Worm (Caenorhabditis elegans): Measurements from ENCODE around the gene F58B4.6.

The F58B4.6 gene

ce11 chrV:10954832-10955231 lies 30.0 kb downstream of the F58B4.6 start, which contains the start of gene F17C11.6:
Gene F17C11.6 (plus strand): TSS chrV:10955121.
- TF ChIP-seq nhr-237 (tag; optimal IDR thresholded peaks at IDR 0.05) (no peak), sptf-1 (tag; optimal IDR thresholded peaks at IDR 0.05) (no peak), mls-2 (tag; optimal IDR thresholded peaks at IDR 0.05) (no peak), snpc-4 (tag; optimal IDR thresholded peaks at IDR 0.05) (no peak), ceh-39 (tag; optimal IDR thresholded peaks at IDR 0.05) (no peak), unc-120 (tag; optimal IDR thresholded peaks at IDR 0.05; ENCODE audit: poor library complexity, severe bottlenecking) (no peak), cnd-1 (tag; optimal IDR thresholded peaks at IDR 0.05) (no peak), nhr-2 (tag; optimal IDR thresholded peaks at IDR 0.05) (no peak), pha-4 (tag; optimal IDR thresholded peaks at IDR 0.05) (no peak), blmp-1 (tag; optimal IDR thresholded peaks at IDR 0.05) (no peak), flh-1 (GFP tag; optimal IDR thresholded peaks at IDR 0.05) (no peak), ztf-11 (tag; optimal IDR thresholded peaks at IDR 0.05) (no peak), mep-1 (tag; optimal IDR thresholded peaks at IDR 0.05) (no peak), ceh-83 (GFP tag; optimal IDR thresholded peaks at IDR 0.05) (no peak), ham-2 (GFP tag; optimal IDR thresholded peaks at IDR 0.05) (no peak), mab-5 (tag; optimal IDR thresholded peaks at IDR 0.05) (no peak), drap-1 (GFP tag; optimal IDR thresholded peaks at IDR 0.05) (no peak), nhr-12 (tag; optimal IDR thresholded peaks at IDR 0.05) (no peak), unc-39 (tag; optimal IDR thresholded peaks at IDR 0.05) (no peak), zip-8 (tag; optimal IDR thresholded peaks at IDR 0.05) (no peak)

- TF ChIP-seq nhr-237 (tag; optimal IDR thresholded peaks at IDR 0.05), result no peak
- no peak for TF ChIP-seq elt-3 (tag; optimal IDR thresholded peaks at IDR 0.05)
- no peak for TF ChIP-seq nhr-28 (tag; optimal IDR thresholded peaks at IDR 0.05)
- TF ChIP-seq mls-2 (tag; optimal IDR thresholded peaks at IDR 0.05), result no peak
- no peak for TF ChIP-seq elt-1 (tag; optimal IDR thresholded peaks at IDR 0.05; ENCODE audit: borderline replicate concordance, insufficient read depth)
- no peak for TF ChIP-seq nhr-2 (tag; optimal IDR thresholded peaks at IDR 0.05)
- TF ChIP-seq unc-120 (tag; optimal IDR thresholded peaks at IDR 0.05; ENCODE audit: poor library complexity, severe bottlenecking), result no peak
- no peak for TF ChIP-seq drap-1 (GFP tag; optimal IDR thresholded peaks at IDR 0.05)
- TF ChIP-seq cnd-1 (tag; optimal IDR thresholded peaks at IDR 0.05), result no peak
- TF ChIP-seq snpc-4 (tag; optimal IDR thresholded peaks at IDR 0.05), result no peak
- no peak for TF ChIP-seq ham-2 (GFP tag; optimal IDR thresholded peaks at IDR 0.05)
- TF ChIP-seq ceh-43 (GFP tag; optimal IDR thresholded peaks at IDR 0.05), result no peak
- TF ChIP-seq lin-32 (GFP tag; optimal IDR thresholded peaks at IDR 0.05), result no peak
- TF ChIP-seq M03D4.4 (tag; optimal IDR thresholded peaks at IDR 0.05), result no peak
- TF ChIP-seq flh-1 (GFP tag; optimal IDR thresholded peaks at IDR 0.05), result no peak
Measured at ce11 chrV:10955681-10956476, 31.0 kb downstream of the F58B4.6 start, which contains the start of gene F17C11.13. Gene F17C11.13 (plus strand): TSS chrV:10955923.

ce11 chrV:10958322-10958900 lies 33.6 kb downstream of the F58B4.6 start, which contains the start of gene pigt-1:
Gene pigt-1 (minus strand): TSS chrV:10958821.
- TF ChIP-seq nhr-237 (tag; optimal IDR thresholded peaks at IDR 0.05), result no peak
- no peak for TF ChIP-seq mab-5 (tag; optimal IDR thresholded peaks at IDR 0.05)
- TF ChIP-seq flh-1 (GFP tag; optimal IDR thresholded peaks at IDR 0.05), result no peak

- no peak for TF ChIP-seq bed-3 (GFP tag; optimal IDR thresholded peaks at IDR 0.05)
- no peak for TF ChIP-seq unc-62 (GFP tag; optimal IDR thresholded peaks at IDR 0.05)
- TF ChIP-seq nhr-237 (tag; optimal IDR thresholded peaks at IDR 0.05), result no peak
- TF ChIP-seq unc-120 (tag; optimal IDR thresholded peaks at IDR 0.05; ENCODE audit: poor library complexity, severe bottlenecking), result no peak
- no peak for TF ChIP-seq mls-2 (tag; optimal IDR thresholded peaks at IDR 0.05)
- no peak for TF ChIP-seq ztf-11 (tag; optimal IDR thresholded peaks at IDR 0.05)
- no peak for TF ChIP-seq nhr-28 (tag; optimal IDR thresholded peaks at IDR 0.05)
- TF ChIP-seq pha-4 (tag; optimal IDR thresholded peaks at IDR 0.05), result no peak
- no peak for TF ChIP-seq unc-39 (tag; optimal IDR thresholded peaks at IDR 0.05)
- TF ChIP-seq cnd-1 (tag; optimal IDR thresholded peaks at IDR 0.05), result no peak
- TF ChIP-seq elt-3 (tag; optimal IDR thresholded peaks at IDR 0.05), result no peak
- TF ChIP-seq blmp-1 (tag; optimal IDR thresholded peaks at IDR 0.05), result no peak
Measured at ce11 chrV:10960544-10960943, 35.7 kb downstream of the F58B4.6 start, which contains the start of gene vps-36. Gene vps-36 (minus strand): TSS chrV:10960669.

ce11 chrV:10961448-10961870 lies 36.6 kb downstream of the F58B4.6 start:
- TF ChIP-seq ham-2 (GFP tag; optimal IDR thresholded peaks at IDR 0.05) (no peak), unc-120 (tag; optimal IDR thresholded peaks at IDR 0.05; ENCODE audit: poor library complexity, severe bottlenecking) (peak; percentile 88), sptf-1 (tag; optimal IDR thresholded peaks at IDR 0.05) (peak; percentile 26), mls-2 (tag; optimal IDR thresholded peaks at IDR 0.05) (peak; percentile 24), ces-1 (GFP tag; optimal IDR thresholded peaks at IDR 0.05) (peak; percentile 80), drap-1 (GFP tag; optimal IDR thresholded peaks at IDR 0.05) (peak; percentile 43), sem-2 (GFP tag; optimal IDR thresholded peaks at IDR 0.05) (no peak)

Measured in whole organism, mixed stage, embryonic.